Worm (Caenorhabditis elegans) whole organism, late embryonic: Measurements from ENCODE around the gene aman-2.

ENCODE experiments used
- C38D4.7 ChIP-seq: fragments of 200-800 bp; sonication (Bioruptor generic); optimal IDR thresholded peaks from 2 replicates; lab custom pipeline; 2018; ENCODE audit warnings: mild to moderate bottlenecking, missing genetic modification characterization, moderate library complexity, missing compliant biosample characterization
- F13H6.1 ChIP-seq: sonication (generic microtip); optimal IDR thresholded peaks from 2 replicates; lab custom pipeline; 2016; ENCODE audit warnings: missing genetic modification characterization, missing compliant biosample characterization
- K02D7.2 ChIP-seq: sonication (generic microtip); optimal IDR thresholded peaks from 2 replicates; lab custom pipeline; 2017; ENCODE audit warnings: mild to moderate bottlenecking, missing genetic modification characterization, missing compliant biosample characterization
- K09A11.1 ChIP-seq: sonication (generic microtip); optimal IDR thresholded peaks from 2 replicates; lab custom pipeline; 2017; ENCODE audit warnings: antibody characterized with exemption, mild to moderate bottlenecking, missing genetic modification characterization, missing compliant biosample characterization; ENCODE audit not compliant: insufficient read depth
- T23F11.4 ChIP-seq: fragments of 200-800 bp; sonication (Bioruptor generic); optimal IDR thresholded peaks from 2 replicates; lab custom pipeline; 2018; ENCODE audit warnings: mild to moderate bottlenecking, missing genetic modification characterization, missing compliant biosample characterization
- Y22D7AL.16 ChIP-seq: sonication (generic microtip); optimal IDR thresholded peaks from 2 replicates; lab custom pipeline; 2016; ENCODE audit warnings: missing genetic modification characterization, missing compliant biosample characterization
- ahr-1 ChIP-seq: sonication (generic microtip); optimal IDR thresholded peaks from 2 replicates; lab custom pipeline; 2016; ENCODE audit warnings: missing genetic modification characterization, missing compliant biosample characterization
- ceh-14 ChIP-seq: sonication (generic microtip); optimal IDR thresholded peaks from 2 replicates; lab custom pipeline; 2016; ENCODE audit warnings: missing genotype, missing genetic modification characterization, missing compliant biosample characterization
- ceh-2 ChIP-seq: sonication (generic microtip); optimal IDR thresholded peaks from 2 replicates; lab custom pipeline; 2016; ENCODE audit warnings: missing genotype, missing genetic modification characterization, missing compliant biosample characterization
- ceh-22 ChIP-seq: sonication (generic microtip); optimal IDR thresholded peaks from 2 replicates; lab custom pipeline; 2017; ENCODE audit warnings: missing biosample characterization, missing genetic modification characterization
- ceh-24 ChIP-seq: sonication (generic microtip); optimal IDR thresholded peaks from 2 replicates; lab custom pipeline; 2016; ENCODE audit warnings: mild to moderate bottlenecking, missing genetic modification characterization, missing compliant biosample characterization
- ceh-30 ChIP-seq: fragments of 150-350 bp; optimal IDR thresholded peaks from 2 replicates; lab custom pipeline; 2014; ENCODE audit warnings: missing biosample characterization, missing genetic modification characterization
- ceh-31 ChIP-seq: sonication (generic microtip); optimal IDR thresholded peaks from 2 replicates; lab custom pipeline; 2016; ENCODE audit warnings: missing genetic modification characterization, missing compliant biosample characterization
- ceh-45 ChIP-seq: fragments of 200-800 bp; sonication (Bioruptor generic); IDR thresholded peaks from 2 replicates; pipeline ENCODE4 v1.3.6; 2022; ENCODE audit warnings: missing genetic modification reagents, missing genetic modification characterization, missing compliant biosample characterization
- ceh-9 ChIP-seq: sonication (generic microtip); optimal IDR thresholded peaks from 2 replicates; lab custom pipeline; 2016; ENCODE audit warnings: mild to moderate bottlenecking, missing genetic modification characterization, inconsistent platforms, missing compliant biosample characterization
- che-1 ChIP-seq: sonication (generic microtip); optimal IDR thresholded peaks from 2 replicates; lab custom pipeline; 2016; ENCODE audit warnings: mild to moderate bottlenecking, missing genetic modification characterization, missing compliant biosample characterization
- dve-1 ChIP-seq: sonication (generic microtip); optimal IDR thresholded peaks from 2 replicates; lab custom pipeline; 2017; ENCODE audit warnings: antibody characterized with exemption, mild to moderate bottlenecking, missing genetic modification characterization, missing compliant biosample characterization
- elt-2 ChIP-seq: sonication (generic microtip); optimal IDR thresholded peaks from 2 replicates; lab custom pipeline; 2016; ENCODE audit warnings: missing genetic modification reagents, missing genetic modification characterization, missing compliant biosample characterization
- eyg-1 ChIP-seq: sonication (generic microtip); optimal IDR thresholded peaks from 2 replicates; lab custom pipeline; 2016; ENCODE audit warnings: missing genotype, missing genetic modification characterization, missing compliant biosample characterization
- fax-1 ChIP-seq: sonication (generic microtip); optimal IDR thresholded peaks from 2 replicates; lab custom pipeline; 2016; ENCODE audit warnings: missing genotype, missing genetic modification characterization, missing compliant biosample characterization
- fkh-6 ChIP-seq: sonication (generic microtip); optimal IDR thresholded peaks from 2 replicates; lab custom pipeline; 2016; ENCODE audit warnings: missing genetic modification characterization, missing compliant biosample characterization
- hlh-15 ChIP-seq: sonication (generic microtip); optimal IDR thresholded peaks from 2 replicates; lab custom pipeline; 2016; ENCODE audit warnings: missing genetic modification characterization, missing compliant biosample characterization
- hlh-30 ChIP-seq: sonication (generic microtip); optimal IDR thresholded peaks from 2 replicates; lab custom pipeline; 2017; ENCODE audit warnings: antibody characterized with exemption, missing genetic modification characterization, missing compliant biosample characterization; ENCODE audit not compliant: insufficient read depth
- hlh-8 ChIP-seq: sonication (generic microtip); optimal IDR thresholded peaks from 2 replicates; lab custom pipeline; 2016; ENCODE audit warnings: missing genotype, missing genetic modification characterization, missing compliant biosample characterization
- lin-11 ChIP-seq: fragments of 200-800 bp; sonication (Bioruptor generic); optimal IDR thresholded peaks from 2 replicates; lab custom pipeline; 2018; ENCODE audit warnings: mild to moderate bottlenecking, missing genetic modification characterization, missing compliant biosample characterization
- mec-3 ChIP-seq: sonication (generic microtip); optimal IDR thresholded peaks from 2 replicates; lab custom pipeline; 2016; ENCODE audit warnings: borderline replicate concordance, missing genetic modification characterization, missing compliant biosample characterization
- odd-2 ChIP-seq: sonication (generic microtip); optimal IDR thresholded peaks from 2 replicates; lab custom pipeline; 2017; ENCODE audit warnings: antibody characterized with exemption, mild to moderate bottlenecking, missing genetic modification characterization, missing compliant biosample characterization
- pag-3 ChIP-seq: sonication (generic microtip); optimal IDR thresholded peaks from 2 replicates; lab custom pipeline; 2016; ENCODE audit warnings: missing compliant biosample characterization, missing genetic modification characterization, borderline replicate concordance
- pha-2 ChIP-seq: sonication (generic microtip); optimal IDR thresholded peaks from 2 replicates; lab custom pipeline; 2017; ENCODE audit warnings: mild to moderate bottlenecking, missing genetic modification characterization, missing compliant biosample characterization
- pqm-1 ChIP-seq: sonication (generic microtip); optimal IDR thresholded peaks from 2 replicates; lab custom pipeline; 2016; ENCODE audit warnings: missing genetic modification characterization, missing compliant biosample characterization
- ref-2 ChIP-seq: sonication (generic microtip); optimal IDR thresholded peaks from 2 replicates; lab custom pipeline; 2016; ENCODE audit warnings: missing genetic modification characterization, missing compliant biosample characterization
- sdc-2 ChIP-seq: sonication (generic microtip); optimal IDR thresholded peaks from 2 replicates; lab custom pipeline; 2016; ENCODE audit warnings: missing genotype, missing genetic modification characterization, missing compliant biosample characterization
- sox-2 ChIP-seq: fragments of 200-800 bp; sonication (Bioruptor generic); IDR thresholded peaks from 2 replicates; pipeline ENCODE4 v1.3.6; 2022; ENCODE audit warnings: missing genetic modification reagents, missing genetic modification characterization, missing compliant biosample characterization
- tbx-2 ChIP-seq: sonication (generic microtip); optimal IDR thresholded peaks from 2 replicates; lab custom pipeline; 2016; ENCODE audit warnings: missing genetic modification characterization, missing compliant biosample characterization
- ttx-3 ChIP-seq: sonication (generic microtip); optimal IDR thresholded peaks from 2 replicates; lab custom pipeline; 2016; ENCODE audit warnings: missing genetic modification reagents, missing genetic modification characterization, missing compliant biosample characterization
- unc-3 ChIP-seq, 2 experiments: fragments of 200-800 bp in 1 of 2; sonication (Bioruptor generic) in 1 of 2; sonication (generic microtip) in 1 of 2; conservative IDR thresholded peaks in 1 of 2; optimal IDR thresholded peaks in 1 of 2; 2 replicates each; pipeline versions ENCODE4 v1.3.6 to Lab custom; 2016 to 2022; ENCODE audit warnings: missing compliant biosample characterization in 2 of 2, missing genetic modification characterization in 2 of 2, missing genetic modification reagents in 1 of 2
- unc-42 ChIP-seq: sonication (generic microtip); optimal IDR thresholded peaks from 2 replicates; lab custom pipeline; 2016; ENCODE audit warnings: missing genotype, missing genetic modification characterization, missing compliant biosample characterization
- unc-55 ChIP-seq: sonication (generic microtip); optimal IDR thresholded peaks from 2 replicates; lab custom pipeline; 2017; ENCODE audit warnings: missing biosample characterization, missing genetic modification reagents, missing genetic modification characterization
- zip-5 ChIP-seq: sonication (generic microtip); optimal IDR thresholded peaks from 2 replicates; lab custom pipeline; 2016; ENCODE audit warnings: missing genetic modification characterization, missing compliant biosample characterization

aman-2 gene

DNA sequence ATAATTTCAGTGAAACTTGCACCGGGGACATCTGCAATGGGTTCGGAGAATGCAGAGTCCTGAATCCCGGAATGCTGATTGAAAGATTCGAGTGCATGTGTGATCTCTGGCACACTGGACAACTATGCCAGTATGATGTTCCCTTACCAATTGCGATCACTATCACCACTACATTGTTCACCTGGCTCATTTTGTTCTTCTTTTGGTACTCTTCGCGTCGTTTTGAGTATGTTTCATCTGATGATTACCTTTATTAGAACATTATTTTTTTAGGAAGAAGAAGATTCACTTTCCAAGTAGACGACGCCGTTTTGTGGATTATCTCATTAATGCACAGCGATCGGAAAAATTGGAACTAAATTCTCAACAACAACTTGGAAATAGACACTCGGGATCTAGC lies 10.7 kb upstream of the aman-2 start:
- no peak for TF ChIP-seq ceh-45
- TF ChIP-seq T23F11.4, result no peak
- no peak for TF ChIP-seq ceh-22 (tag; lab: Kevin White, UChicago)
- no peak for TF ChIP-seq dve-1 (tag; lab: Kevin White, UChicago)
- no peak for TF ChIP-seq che-1 (tag; lab: Kevin White, UChicago)
- no peak for TF ChIP-seq unc-42 (tag; lab: Kevin White, UChicago)
- no peak for TF ChIP-seq unc-3 (GFP tag; conservative IDR thresholded peaks at IDR 0.05; lab: Robert Waterston, UW)
- no peak for TF ChIP-seq unc-3 (tag; optimal IDR thresholded peaks at IDR 0.05; lab: Kevin White, UChicago)
- TF ChIP-seq zip-5 (tag; lab: Kevin White, UChicago), result no peak
- no peak for TF ChIP-seq hlh-30 (tag; lab: Kevin White, UChicago)
- no peak for TF ChIP-seq K02D7.2 (tag; lab: Kevin White, UChicago)
- TF ChIP-seq sdc-2 (tag; lab: Kevin White, UChicago), result no peak
- TF ChIP-seq fax-1, result no peak
- no peak for TF ChIP-seq fkh-6 (tag; lab: Kevin White, UChicago)
- no peak for TF ChIP-seq hlh-8
- TF ChIP-seq, all 69 proteins: peak for 0

DNA sequence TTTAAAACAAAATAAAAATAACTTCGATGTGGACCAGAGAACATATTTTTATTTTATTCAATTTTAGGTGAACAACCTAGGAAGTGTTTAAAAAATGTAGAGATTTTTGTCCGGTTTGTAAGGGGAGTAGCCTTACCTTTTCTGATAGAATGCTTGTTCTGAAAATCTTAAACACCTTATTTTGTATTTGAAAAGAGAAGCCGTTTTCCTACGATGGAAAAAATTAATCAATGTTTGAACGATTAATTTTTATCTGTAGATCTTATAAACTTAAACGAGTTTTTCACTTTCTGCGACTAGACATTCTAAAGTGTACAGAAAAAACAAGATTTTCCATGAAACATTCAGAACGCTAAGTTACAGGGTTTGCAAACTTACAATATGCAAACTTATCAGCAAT lies 9.3 kb upstream of the aman-2 start, which contains the start of gene F58H1.6:
Gene F58H1.6 (plus strand): TSS at position 301 of the 400 bp plus-strand sequence.
- no peak for TF ChIP-seq K09A11.1 (tag; lab: Kevin White, UChicago)
- TF ChIP-seq ceh-30 (tag; lab: Kevin White, UChicago), result no peak
- TF ChIP-seq K02D7.2 (tag; lab: Kevin White, UChicago), result no peak
- TF ChIP-seq Y22D7AL.16, result no peak
- TF ChIP-seq elt-2, result no peak
- no peak for TF ChIP-seq lin-11 (tag; lab: Kevin White, UChicago)
- no peak for TF ChIP-seq ceh-2 (tag; lab: Kevin White, UChicago)
- TF ChIP-seq pha-2, result no peak
- TF ChIP-seq unc-55, result no peak
- no peak for TF ChIP-seq hlh-8
- no peak for TF ChIP-seq C38D4.7 (GFP tag; lab: Kevin White, UChicago)
- no peak for TF ChIP-seq ttx-3 (tag; lab: Kevin White, UChicago)
- no peak for TF ChIP-seq tbx-2 (tag; lab: Kevin White, UChicago)
- TF ChIP-seq sox-2 (GFP tag; lab: Robert Waterston, UW), result no peak
- TF ChIP-seq mec-3, result no peak
- TF ChIP-seq ceh-14 (tag; lab: Kevin White, UChicago), result no peak
- TF ChIP-seq ceh-31 (tag; lab: Kevin White, UChicago), result no peak
- TF ChIP-seq ahr-1, result no peak
- TF ChIP-seq hlh-30 (tag; lab: Kevin White, UChicago), result no peak
- TF ChIP-seq ceh-9, result no peak

DNA sequence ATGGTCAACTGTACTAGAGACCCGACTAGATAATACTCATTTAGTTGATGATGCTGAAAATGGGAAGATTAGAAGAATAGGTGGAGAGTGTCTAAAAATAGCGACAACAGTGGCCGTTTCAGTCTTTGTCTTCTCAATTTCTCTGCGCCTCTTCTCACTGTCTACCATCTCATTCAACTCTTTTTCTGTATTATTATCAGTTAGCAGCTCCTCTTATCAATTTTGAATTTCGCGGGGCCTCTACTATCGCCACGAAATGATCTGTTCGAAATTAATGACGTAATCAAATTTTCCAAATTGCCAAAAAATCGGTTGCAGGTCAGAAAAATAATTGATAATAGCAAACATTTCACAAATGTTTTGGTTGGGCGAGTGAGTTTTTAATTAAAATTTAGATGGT lies 8.6 kb upstream of the aman-2 start:
- TF ChIP-seq elt-2 (peak; percentile 92), eyg-1 (no peak), pqm-1 (tag; lab: Kevin White, UChicago) (peak; percentile 34), F13H6.1 (tag; lab: Kevin White, UChicago) (no peak), hlh-15 (tag; lab: Kevin White, UChicago) (no peak), odd-2 (no peak), dve-1 (tag; lab: Kevin White, UChicago) (peak; percentile 7), ceh-22 (tag; lab: Kevin White, UChicago) (no peak), fax-1 (no peak), ceh-24 (tag; lab: Kevin White, UChicago) (no peak), ref-2 (tag; lab: Kevin White, UChicago) (no peak), pag-3 (tag; lab: Kevin White, UChicago) (no peak)
